Worm (Caenorhabditis elegans) whole organism, early embryonic: ENCODE measurements around the gene srh-252.

ENCODE experiments used
- B0310.2 ChIP-seq: sonication (generic microtip); optimal IDR thresholded peaks from 2 replicates; lab custom pipeline; 2016; ENCODE audit warnings: mild to moderate bottlenecking, missing genetic modification characterization, missing compliant biosample characterization
- F13C5.2 ChIP-seq: sonication (generic microtip); optimal IDR thresholded peaks from 2 replicates; lab custom pipeline; 2017; ENCODE audit warnings: mild to moderate bottlenecking, missing genetic modification characterization, inconsistent platforms, missing compliant biosample characterization
- aly-1 ChIP-seq: sonication (generic microtip); optimal IDR thresholded peaks from 2 replicates; lab custom pipeline; 2016; ENCODE audit warnings: missing genetic modification characterization, missing compliant biosample characterization
- ama-1 ChIP-seq: fragments of 150-350 bp; optimal IDR thresholded peaks from 2 replicates; lab custom pipeline; 2014
- ceh-13 ChIP-seq: fragments of 200-800 bp; sonication (Bioruptor generic); optimal IDR thresholded peaks from 2 replicates; lab custom pipeline; 2018; ENCODE audit warnings: mild to moderate bottlenecking, missing genetic modification characterization, missing compliant biosample characterization
- ceh-36 ChIP-seq: sonication (generic microtip); optimal IDR thresholded peaks from 2 replicates; lab custom pipeline; 2016; ENCODE audit warnings: missing genetic modification characterization, inconsistent platforms, missing compliant biosample characterization
- ets-7 ChIP-seq: sonication (generic microtip); optimal IDR thresholded peaks from 2 replicates; lab custom pipeline; 2016; ENCODE audit warnings: missing genotype, missing genetic modification characterization, missing compliant biosample characterization
- flt-1 ChIP-seq: fragments of 200-800 bp; sonication (Bioruptor generic); IDR thresholded peaks from 2 replicates; pipeline ENCODE4 v1.3.6; 2022; ENCODE audit warnings: missing genetic modification characterization, missing compliant biosample characterization
- hmbx-1 ChIP-seq: sonication (generic microtip); optimal IDR thresholded peaks from 2 replicates; lab custom pipeline; 2016; ENCODE audit warnings: mild to moderate bottlenecking, missing genetic modification characterization, missing compliant biosample characterization
- hmg-4 ChIP-seq: fragments of 200-800 bp; sonication (Bioruptor generic); optimal IDR thresholded peaks from 2 replicates; lab custom pipeline; 2018; ENCODE audit warnings: mild to moderate bottlenecking, missing genetic modification characterization, missing compliant biosample characterization
- hnd-1 ChIP-seq: sonication (generic microtip); optimal IDR thresholded peaks from 2 replicates; lab custom pipeline; 2016; ENCODE audit warnings: missing genetic modification characterization, missing compliant biosample characterization
- pes-1 ChIP-seq: fragments of 200-800 bp; sonication (Bioruptor generic); IDR thresholded peaks from 2 replicates; pipeline ENCODE4 v1.3.6; 2022; ENCODE audit warnings: missing genetic modification reagents, missing genetic modification characterization, missing compliant biosample characterization
- scrt-1 ChIP-seq: fragments of 200-800 bp; sonication (Bioruptor generic); IDR thresholded peaks from 2 replicates; pipeline ENCODE4 v1.3.6; 2022; ENCODE audit warnings: missing genetic modification characterization, missing compliant biosample characterization
- sea-1 ChIP-seq: fragments of 200-800 bp; sonication (Bioruptor generic); conservative IDR thresholded peaks from 2 replicates; pipeline ENCODE4 v1.3.6; 2022; ENCODE audit warnings: missing genetic modification characterization, missing compliant biosample characterization
- tbx-11 ChIP-seq: fragments of 200-800 bp; sonication (Bioruptor generic); IDR thresholded peaks from 2 replicates; pipeline ENCODE4 v1.3.6; 2022; ENCODE audit warnings: missing genetic modification characterization, missing compliant biosample characterization
- tbx-37 ChIP-seq: fragments of 200-800 bp; sonication (Bioruptor generic); conservative IDR thresholded peaks from 2 replicates; pipeline ENCODE4 v1.3.6; 2022; ENCODE audit warnings: missing genetic modification reagents, missing genetic modification characterization, missing compliant biosample characterization
- tra-4 ChIP-seq: sonication (generic microtip); optimal IDR thresholded peaks from 2 replicates; lab custom pipeline; 2017; ENCODE audit warnings: missing genetic modification characterization, missing compliant biosample characterization

srh-252 gene

DNA sequence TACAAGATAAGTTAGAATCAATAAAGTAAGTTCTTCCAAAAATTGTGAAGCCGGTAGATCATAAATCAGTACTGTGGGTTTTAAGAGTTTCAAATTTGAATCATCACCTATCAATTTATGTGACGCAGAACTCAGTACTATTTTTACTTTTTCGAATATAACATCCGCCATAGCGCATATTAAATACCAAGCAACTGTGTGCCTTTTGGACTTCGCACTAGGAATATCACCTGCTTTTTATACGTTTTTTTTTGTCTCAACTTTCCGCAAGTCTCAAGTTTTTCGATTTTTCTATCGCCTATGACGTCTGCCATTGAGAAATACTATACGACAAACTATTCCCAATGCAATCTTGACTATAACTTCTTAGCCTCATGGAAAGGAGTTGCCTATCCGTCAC, 10.5 kb downstream of the srh-252 start, which contains the start of gene srh-113:
srh-113 (plus strand) TSS at position 301 of the 400 bp plus-strand sequence.
- no peak for TF ChIP-seq flt-1
- TF ChIP-seq tbx-37 (GFP tag; lab: Robert Waterston, UW) = no peak
- TF ChIP-seq F13C5.2 = no peak
- no peak for TF ChIP-seq tra-4 (tag; lab: Kevin White, UChicago)
- TF ChIP-seq hmbx-1 = no peak
- no peak for TF ChIP-seq pes-1 (GFP tag; lab: Robert Waterston, UW)
- TF ChIP-seq hnd-1 (tag; lab: Kevin White, UChicago) = no peak
- TF ChIP-seq sea-1 (GFP tag; lab: Robert Waterston, UW) = no peak
- no peak for TF ChIP-seq aly-1
- no peak for TF ChIP-seq ets-7 (tag; lab: Kevin White, UChicago)
- TF ChIP-seq B0310.2 (tag; lab: Kevin White, UChicago) = no peak
- TF ChIP-seq tbx-11 (GFP tag; lab: Robert Waterston, UW) = no peak
- TF ChIP-seq hmg-4 (GFP tag; lab: Kevin White, UChicago) = no peak
- TF ChIP-seq ceh-13 = no peak
- TF ChIP-seq ama-1 (lab: Kevin White, UChicago) = no peak
- no peak for TF ChIP-seq ceh-36 (tag; lab: Kevin White, UChicago)
- no peak for TF ChIP-seq scrt-1 (GFP tag; lab: Robert Waterston, UW)

DNA sequence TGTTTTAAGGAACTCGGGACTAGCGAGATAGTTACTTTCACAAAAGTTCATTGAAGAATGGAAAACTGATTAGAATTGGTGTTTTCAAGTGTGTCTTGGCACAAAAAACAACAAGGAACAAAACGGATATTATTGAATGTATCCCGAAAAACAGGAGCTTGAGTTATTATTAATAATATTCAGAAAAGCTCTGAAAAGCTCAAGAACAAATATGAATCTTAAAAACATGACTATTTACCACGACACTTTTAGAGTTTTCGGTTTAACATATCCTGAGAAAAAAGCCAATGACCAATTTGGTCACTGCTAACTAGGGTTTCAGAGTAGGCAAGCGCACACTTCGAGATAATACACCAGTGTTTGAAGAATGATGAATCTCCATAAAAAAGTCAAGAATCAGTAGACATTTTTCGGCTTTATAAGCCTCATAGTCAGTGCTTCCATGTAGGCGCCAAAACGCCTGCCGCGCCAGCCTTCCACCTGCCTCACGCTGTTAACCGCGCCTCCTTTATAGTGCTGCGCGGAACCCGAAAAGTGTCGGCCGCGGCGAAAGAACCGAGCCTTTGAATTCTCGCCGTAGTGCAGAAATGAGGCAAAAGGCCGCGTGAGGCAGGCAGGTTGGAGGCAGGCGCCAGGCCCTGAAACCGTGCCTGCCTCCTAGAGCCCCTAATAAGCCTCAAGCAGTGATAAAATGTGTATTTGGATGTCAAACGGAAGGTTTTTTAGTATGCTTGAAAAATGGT, 11.0 kb downstream of the srh-252 start, which contains the start of gene srh-236:
srh-236 (minus strand) TSS at position 51 of the 743 bp plus-strand sequence.
- no peak for TF ChIP-seq pes-1 (GFP tag; lab: Robert Waterston, UW)
- TF ChIP-seq sea-1 (GFP tag; lab: Robert Waterston, UW) = no peak
- no peak for TF ChIP-seq ama-1 (lab: Kevin White, UChicago)
- TF ChIP-seq hmbx-1 = no peak
- no peak for TF ChIP-seq aly-1
- TF ChIP-seq B0310.2 (tag; lab: Kevin White, UChicago) = no peak
- no peak for TF ChIP-seq hnd-1 (tag; lab: Kevin White, UChicago)

DNA sequence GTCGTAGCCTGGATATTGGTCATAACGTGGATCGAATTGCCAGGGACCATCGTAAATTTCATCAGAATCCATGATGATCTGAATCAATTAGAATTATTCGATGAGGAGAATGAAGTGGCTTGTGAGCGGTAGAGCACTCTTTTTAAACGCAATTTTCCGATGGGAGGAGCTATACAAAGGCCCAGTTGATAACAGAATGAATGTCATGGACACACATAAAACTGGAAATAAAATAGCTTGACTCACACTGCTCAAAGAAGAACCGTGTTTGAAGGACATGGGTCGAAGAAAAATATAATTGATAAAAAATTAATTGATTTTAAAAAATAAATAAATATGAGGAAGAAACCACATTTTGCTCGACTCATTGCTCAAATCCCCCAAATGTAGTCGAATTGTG, 15.2 kb downstream of the srh-252 start, which contains the start of gene Y68A4A.13:
Y68A4A.13 (minus strand) TSS at position 101 of the 400 bp plus-strand sequence.
- TF ChIP-seq flt-1 (no peak), pes-1 (GFP tag; lab: Robert Waterston, UW) (no peak), tbx-37 (GFP tag; lab: Robert Waterston, UW) (no peak), B0310.2 (tag; lab: Kevin White, UChicago) (no peak), hmbx-1 (no peak), ets-7 (tag; lab: Kevin White, UChicago) (no peak)

DNA sequence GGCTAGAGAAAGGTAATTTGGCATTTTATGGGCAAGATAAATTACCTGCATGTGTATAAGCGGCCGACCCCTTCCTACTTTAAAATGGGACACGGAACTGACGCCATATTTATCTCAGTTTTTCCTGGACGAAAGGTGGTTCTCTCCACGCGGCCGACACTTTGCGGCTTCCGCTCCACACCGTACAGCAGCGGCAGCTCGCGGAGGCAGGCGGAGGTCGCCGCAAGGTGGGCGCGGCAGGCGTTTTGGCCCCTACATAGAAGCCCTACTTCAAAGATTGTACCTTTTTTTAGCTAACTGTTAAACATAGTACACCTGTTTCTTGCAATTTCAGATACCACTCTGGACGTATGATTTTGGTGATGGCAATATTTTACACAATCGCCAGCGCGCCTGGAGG, 16.7 kb downstream of the srh-252 start:
- no peak for TF ChIP-seq ceh-36 (tag; lab: Kevin White, UChicago)
- no peak for TF ChIP-seq hmg-4 (GFP tag; lab: Kevin White, UChicago)
- TF ChIP-seq pes-1 (GFP tag; lab: Robert Waterston, UW) = no peak
- TF ChIP-seq B0310.2 (tag; lab: Kevin White, UChicago) = no peak
- TF ChIP-seq flt-1 = no peak
- no peak for TF ChIP-seq ets-7 (tag; lab: Kevin White, UChicago)
- TF ChIP-seq ceh-13 = no peak
- TF ChIP-seq F13C5.2 = no peak
- TF ChIP-seq hmbx-1 = no peak
- TF ChIP-seq scrt-1 (GFP tag; lab: Robert Waterston, UW) = no peak
- no peak for TF ChIP-seq aly-1
- TF ChIP-seq hnd-1 (tag; lab: Kevin White, UChicago) = no peak
- TF ChIP-seq tra-4 (tag; lab: Kevin White, UChicago) = no peak
- TF ChIP-seq ama-1 (lab: Kevin White, UChicago) = no peak
- no peak for TF ChIP-seq sea-1 (GFP tag; lab: Robert Waterston, UW)
- TF ChIP-seq tbx-11 (GFP tag; lab: Robert Waterston, UW) = no peak
- no peak for TF ChIP-seq tbx-37 (GFP tag; lab: Robert Waterston, UW)

DNA sequence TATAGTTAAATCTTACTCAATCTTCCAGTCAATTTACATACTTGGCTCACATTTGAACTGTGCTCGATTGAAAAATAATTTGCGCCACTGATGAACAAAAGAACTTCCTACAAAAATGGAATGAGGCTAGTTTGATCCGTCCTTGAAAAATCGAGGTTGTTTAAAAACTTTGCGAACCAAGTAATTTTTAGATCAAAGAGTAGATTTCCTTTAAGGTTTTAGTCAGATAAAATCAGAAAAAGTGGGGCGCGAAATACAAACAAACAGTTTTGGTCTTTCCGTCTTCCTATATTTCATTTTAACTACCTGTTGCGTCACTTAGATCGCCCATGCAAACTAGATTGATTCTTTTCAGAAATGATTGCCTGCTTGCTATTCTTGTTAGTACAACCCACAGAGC, 21.4 kb downstream of the srh-252 start, which contains the start of gene Y68A4A.10:
Y68A4A.10 (plus strand) TSS at position 301 of the 400 bp plus-strand sequence.
- TF ChIP-seq ceh-13 (no peak), ceh-36 (tag; lab: Kevin White, UChicago) (no peak), tbx-37 (GFP tag; lab: Robert Waterston, UW) (no peak), sea-1 (GFP tag; lab: Robert Waterston, UW) (no peak), B0310.2 (tag; lab: Kevin White, UChicago) (no peak), scrt-1 (GFP tag; lab: Robert Waterston, UW) (no peak), ets-7 (tag; lab: Kevin White, UChicago) (no peak), flt-1 (no peak), hnd-1 (tag; lab: Kevin White, UChicago) (no peak), tra-4 (tag; lab: Kevin White, UChicago) (no peak), aly-1 (no peak), ama-1 (lab: Kevin White, UChicago) (no peak), tbx-11 (GFP tag; lab: Robert Waterston, UW) (no peak), hmbx-1 (no peak), F13C5.2 (no peak), hmg-4 (GFP tag; lab: Kevin White, UChicago) (no peak), pes-1 (GFP tag; lab: Robert Waterston, UW) (no peak)

DNA sequence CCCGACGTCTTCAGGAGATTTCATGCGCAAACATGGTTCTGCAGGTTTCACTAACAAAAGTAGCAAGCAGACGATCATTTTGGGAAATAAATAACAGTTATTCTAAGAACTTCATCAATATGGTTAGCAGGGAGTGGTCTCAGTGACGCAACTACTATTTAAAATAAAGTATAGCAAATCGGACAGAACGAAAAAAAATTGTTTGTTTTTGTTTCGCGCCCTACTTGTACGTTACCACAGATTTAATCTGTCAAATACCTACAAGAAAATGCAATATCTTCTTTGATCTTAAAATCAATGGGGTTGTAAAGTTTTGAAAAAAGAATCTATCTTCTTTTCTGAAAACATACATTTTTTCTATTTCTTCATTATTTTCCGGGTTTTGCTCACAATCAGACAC, 24.3 kb downstream of the srh-252 start, which contains the start of gene srz-96:
srz-96 (plus strand) TSS at position 301 of the 400 bp plus-strand sequence.
- TF ChIP-seq hnd-1 (tag; lab: Kevin White, UChicago) (no peak), ceh-36 (tag; lab: Kevin White, UChicago) (no peak), tbx-37 (GFP tag; lab: Robert Waterston, UW) (no peak), ceh-13 (no peak), pes-1 (GFP tag; lab: Robert Waterston, UW) (no peak), ets-7 (tag; lab: Kevin White, UChicago) (no peak), sea-1 (GFP tag; lab: Robert Waterston, UW) (no peak), tra-4 (tag; lab: Kevin White, UChicago) (no peak), tbx-11 (GFP tag; lab: Robert Waterston, UW) (no peak), B0310.2 (tag; lab: Kevin White, UChicago) (no peak), hmg-4 (GFP tag; lab: Kevin White, UChicago) (no peak)
